Fruit fly (Drosophila melanogaster) whole organism, wandering third instar larva: ENCODE data around the gene Nup93-1.

ENCODE experiments used
- Abd-B ChIP-seq: fragments of >200 bp; optimal IDR thresholded peaks from 2 replicates; lab custom pipeline; 2017; ENCODE audit warnings: missing biosample characterization, missing genetic modification characterization
- CG32264 ChIP-seq: fragments of 200-800 bp; sonication (Bioruptor generic); optimal IDR thresholded peaks from 2 replicates; lab custom pipeline; 2016; ENCODE audit warnings: missing biosample characterization, missing genetic modification characterization
- CG9705 ChIP-seq: fragments of 200-800 bp; sonication (Bioruptor generic); optimal IDR thresholded peaks from 2 replicates; lab custom pipeline; 2018; ENCODE audit warnings: missing biosample characterization, mild to moderate bottlenecking, missing genetic modification characterization
- CrebA ChIP-seq: fragments of 200-800 bp; sonication (Bioruptor generic); optimal IDR thresholded peaks from 2 replicates; lab custom pipeline; 2016; ENCODE audit warnings: missing biosample characterization, mild to moderate bottlenecking, missing genetic modification characterization, borderline replicate concordance
- Dfd ChIP-seq: fragments of >200 bp; optimal IDR thresholded peaks from 2 replicates; lab custom pipeline; 2017; ENCODE audit warnings: missing biosample characterization, missing genetic modification characterization
- Dif ChIP-seq: fragments of 200-275, 200-300 bp; sonication (Bioruptor generic); optimal IDR thresholded peaks from 2 replicates; lab custom pipeline; 2018; ENCODE audit warnings: missing biosample characterization, missing genetic modification characterization; ENCODE audit not compliant: partially characterized antibody
- HLH106 ChIP-seq: fragments of 200-800 bp; optimal IDR thresholded peaks from 3 replicates; lab custom pipeline; 2019; ENCODE audit warnings: missing biosample characterization, mild to moderate bottlenecking, missing genetic modification characterization, moderate library complexity
- Hnf4 ChIP-seq: fragments of 200-800 bp; sonication (Bioruptor generic); optimal IDR thresholded peaks from 2 replicates; lab custom pipeline; 2016; ENCODE audit warnings: missing biosample characterization, mild to moderate bottlenecking, missing genetic modification characterization
- Hr83 ChIP-seq: fragments of 200-300 bp; sonication (Bioruptor generic); optimal IDR thresholded peaks from 2 replicates; lab custom pipeline; 2016; ENCODE audit warnings: missing biosample characterization, mild to moderate bottlenecking, missing genetic modification characterization, moderate library complexity; ENCODE audit not compliant: poor library complexity, severe bottlenecking
- Jra ChIP-seq: sonication (Bioruptor generic); optimal IDR thresholded peaks from 2 replicates; lab custom pipeline; 2016; ENCODE audit warnings: missing biosample characterization, missing genetic modification characterization
- Mio ChIP-seq: sonication (Bioruptor generic); optimal IDR thresholded peaks from 2 replicates; lab custom pipeline; 2016; ENCODE audit warnings: missing biosample characterization, missing genetic modification characterization
- Myc ChIP-seq: fragments of >200 bp; optimal IDR thresholded peaks from 2 replicates; lab custom pipeline; 2017
- N ChIP-seq: fragments of >200 bp; optimal IDR thresholded peaks from 2 replicates; lab custom pipeline; 2018; ENCODE audit warnings: missing biosample characterization, missing external identifiers, missing genetic modification characterization
- OdsH ChIP-seq: fragments of 200-800 bp; sonication (Bioruptor generic); optimal IDR thresholded peaks from 2 replicates; lab custom pipeline; 2016; ENCODE audit warnings: missing biosample characterization, mild to moderate bottlenecking, missing genetic modification characterization
- Rel ChIP-seq, 2 experiments: fragments of 200-800 bp; sonication (Bioruptor generic) in 1 of 2; optimal IDR thresholded peaks; 2 replicates in 1 of 2; 3 replicates in 1 of 2; lab custom pipeline; 2016 to 2019; ENCODE audit warnings: mild to moderate bottlenecking in 2 of 2, missing biosample characterization in 2 of 2, missing genetic modification characterization in 2 of 2, moderate library complexity in 1 of 2
- Sp1 ChIP-seq: fragments of 200-800 bp; sonication (Bioruptor generic); optimal IDR thresholded peaks from 3 replicates; lab custom pipeline; 2019; ENCODE audit warnings: missing biosample characterization, mild to moderate bottlenecking, missing genetic modification characterization, moderate library complexity
- Vsx2 ChIP-seq: fragments of 200-300, 225-300 bp; sonication (Bioruptor generic); optimal IDR thresholded peaks from 2 replicates; lab custom pipeline; 2018; ENCODE audit warnings: missing biosample characterization, missing genetic modification characterization; ENCODE audit not compliant: partially characterized antibody
- br ChIP-seq: fragments of 200-800 bp; sonication (Bioruptor generic); optimal IDR thresholded peaks from 2 replicates; lab custom pipeline; 2016; ENCODE audit warnings: missing biosample characterization, missing genetic modification characterization
- brk ChIP-seq: fragments of 200-800 bp; sonication (Bioruptor generic); optimal IDR thresholded peaks from 2 replicates; lab custom pipeline; 2016; ENCODE audit warnings: missing biosample characterization, mild to moderate bottlenecking, missing genetic modification characterization
- dl ChIP-seq, 2 experiments: fragments of 175-275, 200-275 bp in 1 of 2; fragments of 200-275 bp in 1 of 2; sonication (Bioruptor generic); optimal IDR thresholded peaks; lab custom pipeline; 2018; ENCODE audit warnings: mild to moderate bottlenecking in 2 of 2, missing biosample characterization in 2 of 2, missing genetic modification characterization in 2 of 2, moderate library complexity in 2 of 2; ENCODE audit not compliant: partially characterized antibody in 2 of 2, insufficient read depth in 1 of 2
- dmrt93B ChIP-seq: fragments of 200-800 bp; sonication (Bioruptor generic); optimal IDR thresholded peaks from 2 replicates; lab custom pipeline; 2018; ENCODE audit warnings: missing biosample characterization, mild to moderate bottlenecking, missing genetic modification characterization
- dsf ChIP-seq: sonication (Bioruptor generic); optimal IDR thresholded peaks from 2 replicates; lab custom pipeline; 2016; ENCODE audit warnings: missing biosample characterization, missing genetic modification characterization, borderline replicate concordance
- ey ChIP-seq: fragments of 200-800 bp; sonication (Bioruptor generic); optimal IDR thresholded peaks from 2 replicates; lab custom pipeline; 2016; ENCODE audit warnings: missing biosample characterization, missing genetic modification characterization
- foxo ChIP-seq, 2 experiments: fragments of 200-800 bp; sonication (Bioruptor generic); optimal IDR thresholded peaks; 2 replicates in 1 of 2; 3 replicates in 1 of 2; lab custom pipeline; 2016 to 2017; ENCODE audit warnings: missing biosample characterization in 2 of 2, missing genetic modification characterization in 2 of 2
- fru ChIP-seq: fragments of 200-800 bp; sonication (Bioruptor generic); optimal IDR thresholded peaks from 3 replicates; lab custom pipeline; 2016; ENCODE audit warnings: missing biosample characterization, mild to moderate bottlenecking, missing genetic modification characterization
- h ChIP-seq: fragments of 200-800 bp; sonication (Bioruptor generic); optimal IDR thresholded peaks from 3 replicates; lab custom pipeline; 2016; ENCODE audit warnings: missing biosample characterization, mild to moderate bottlenecking, missing genetic modification characterization
- jim ChIP-seq: fragments of 175-275, 200-325 bp; sonication (Bioruptor generic); optimal IDR thresholded peaks from 2 replicates; lab custom pipeline; 2016; ENCODE audit warnings: missing biosample characterization, mild to moderate bottlenecking, missing genetic modification characterization
- pan ChIP-seq: fragments of >200 bp; optimal IDR thresholded peaks from 2 replicates; lab custom pipeline; 2017
- psq ChIP-seq: fragments of 200-800 bp; sonication (Bioruptor generic); optimal IDR thresholded peaks from 3 replicates; lab custom pipeline; 2017; ENCODE audit warnings: missing biosample characterization, mild to moderate bottlenecking, missing genetic modification characterization, moderate library complexity
- rgr ChIP-seq: fragments of 200-800 bp; sonication (Bioruptor generic); optimal IDR thresholded peaks from 3 replicates; lab custom pipeline; 2016; ENCODE audit warnings: missing biosample characterization, mild to moderate bottlenecking, missing genetic modification characterization
- sage ChIP-seq: fragments of 200-800 bp; sonication (Bioruptor generic); optimal IDR thresholded peaks from 2 replicates; lab custom pipeline; 2016; ENCODE audit warnings: missing biosample characterization, mild to moderate bottlenecking, missing genetic modification characterization
- sv ChIP-seq: fragments of 200-800 bp; sonication (Bioruptor generic); optimal IDR thresholded peaks from 3 replicates; lab custom pipeline; 2016; ENCODE audit warnings: missing biosample characterization, missing genetic modification characterization
- tai ChIP-seq: sonication (Bioruptor generic); optimal IDR thresholded peaks from 2 replicates; lab custom pipeline; 2016; ENCODE audit warnings: missing biosample characterization, missing genetic modification characterization
- usp ChIP-seq: fragments of >200 bp; optimal IDR thresholded peaks from 2 replicates; lab custom pipeline; 2017; ENCODE audit warnings: missing biosample characterization, missing genetic modification characterization
- woc ChIP-seq: sonication (Bioruptor generic); optimal IDR thresholded peaks from 2 replicates; lab custom pipeline; 2016; ENCODE audit warnings: missing biosample characterization, mild to moderate bottlenecking, missing genetic modification characterization

Nup93-1 gene

DNA sequence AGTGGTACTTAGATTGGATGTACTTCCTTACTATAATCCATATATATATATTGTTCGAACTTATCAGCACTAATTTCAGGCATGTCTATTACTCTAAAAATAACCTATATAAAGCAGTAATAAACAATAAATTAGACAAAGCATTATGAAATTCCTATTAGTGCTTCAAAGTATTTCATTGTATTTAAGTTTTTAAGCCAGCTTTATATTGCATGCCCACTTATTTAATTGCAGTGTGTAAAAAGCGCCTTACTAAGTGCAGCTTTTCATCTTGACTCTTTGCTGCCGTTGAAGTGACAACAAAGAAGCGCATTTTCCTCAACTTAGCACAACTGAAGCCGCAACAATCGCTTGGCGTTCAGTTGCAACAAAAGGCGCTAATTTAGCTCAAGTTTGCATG is 3.8 kb upstream of the Nup93-1 start:
- TF ChIP-seq CG32264 (GFP tag; lab: Kevin White, UChicago) = no peak
- TF ChIP-seq CG9705 (GFP tag; lab: Kevin White, UChicago) = no peak
- TF ChIP-seq Hr83 (GFP tag; lab: Kevin White, UChicago) = no peak
- TF ChIP-seq Dif (GFP tag; lab: Kevin White, UChicago) = no peak
- TF ChIP-seq fru (GFP tag; lab: Kevin White, UChicago) = no peak
- no peak for TF ChIP-seq tai
- no peak for TF ChIP-seq Rel (GFP tag; optimal IDR thresholded peaks at IDR 0.05; lab: Kevin White, UChicago)
- no peak for TF ChIP-seq Rel (tag; optimal IDR thresholded peaks at IDR 0.05; lab: Kevin White, UChicago)
- no peak for TF ChIP-seq dl (GFP tag; optimal IDR thresholded peaks at IDR 0.05; lab: Kevin White, UChicago; ENCODE audit: insufficient read depth in 1 of 2, partially characterized antibody in 2 of 2)
- no peak for TF ChIP-seq CrebA (GFP tag; lab: Kevin White, UChicago)
- TF ChIP-seq Myc (lab: Kevin White, UChicago) = no peak
- no peak for TF ChIP-seq dsf
- no peak for TF ChIP-seq usp (GFP tag; lab: Kevin White, UChicago)
- TF ChIP-seq N (GFP tag; lab: Kevin White, UChicago) = no peak
- no peak for TF ChIP-seq Jra (GFP tag; lab: Kevin White, UChicago)
- TF ChIP-seq psq (GFP tag; lab: Kevin White, UChicago) = no peak
- no peak for TF ChIP-seq sv (GFP tag; lab: Kevin White, UChicago)
- no peak for TF ChIP-seq Dfd (GFP tag; lab: Kevin White, UChicago)
- no peak for TF ChIP-seq ey (GFP tag; lab: Kevin White, UChicago)
- TF ChIP-seq Hnf4 (GFP tag; lab: Kevin White, UChicago) = no peak

DNA sequence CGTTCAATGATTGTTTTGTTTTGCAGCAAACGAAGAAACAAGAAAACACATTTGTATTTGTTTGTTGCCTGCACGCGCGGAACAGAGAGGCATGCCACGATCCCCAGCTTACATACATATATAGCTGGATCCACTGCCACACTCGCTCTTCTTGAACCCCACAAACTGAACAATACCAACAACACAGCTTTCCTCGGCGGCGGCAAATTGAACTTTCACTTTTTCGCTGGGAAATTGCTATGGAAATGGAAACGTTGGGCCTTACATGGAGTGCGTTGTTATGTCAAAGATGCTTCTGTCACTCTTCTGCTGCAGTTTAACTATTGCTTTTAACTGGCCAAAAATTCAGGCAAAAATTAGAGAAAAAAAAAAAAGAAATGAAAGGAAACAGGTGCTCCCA is 2.9 kb upstream of the Nup93-1 start:
- TF ChIP-seq psq (GFP tag; lab: Kevin White, UChicago) = no peak
- TF ChIP-seq Vsx2 (GFP tag; lab: Kevin White, UChicago) = no peak
- TF ChIP-seq woc = no peak
- TF ChIP-seq pan (lab: Kevin White, UChicago) = no peak
- TF ChIP-seq Sp1 (GFP tag; lab: Kevin White, UChicago) = no peak
- no peak for TF ChIP-seq sv (GFP tag; lab: Kevin White, UChicago)
- no peak for TF ChIP-seq h (GFP tag; lab: Kevin White, UChicago)
- no peak for TF ChIP-seq br (GFP tag; lab: Kevin White, UChicago)
- TF ChIP-seq Dfd (GFP tag; lab: Kevin White, UChicago) = no peak
- TF ChIP-seq dmrt93B (GFP tag; lab: Kevin White, UChicago) = no peak

DNA sequence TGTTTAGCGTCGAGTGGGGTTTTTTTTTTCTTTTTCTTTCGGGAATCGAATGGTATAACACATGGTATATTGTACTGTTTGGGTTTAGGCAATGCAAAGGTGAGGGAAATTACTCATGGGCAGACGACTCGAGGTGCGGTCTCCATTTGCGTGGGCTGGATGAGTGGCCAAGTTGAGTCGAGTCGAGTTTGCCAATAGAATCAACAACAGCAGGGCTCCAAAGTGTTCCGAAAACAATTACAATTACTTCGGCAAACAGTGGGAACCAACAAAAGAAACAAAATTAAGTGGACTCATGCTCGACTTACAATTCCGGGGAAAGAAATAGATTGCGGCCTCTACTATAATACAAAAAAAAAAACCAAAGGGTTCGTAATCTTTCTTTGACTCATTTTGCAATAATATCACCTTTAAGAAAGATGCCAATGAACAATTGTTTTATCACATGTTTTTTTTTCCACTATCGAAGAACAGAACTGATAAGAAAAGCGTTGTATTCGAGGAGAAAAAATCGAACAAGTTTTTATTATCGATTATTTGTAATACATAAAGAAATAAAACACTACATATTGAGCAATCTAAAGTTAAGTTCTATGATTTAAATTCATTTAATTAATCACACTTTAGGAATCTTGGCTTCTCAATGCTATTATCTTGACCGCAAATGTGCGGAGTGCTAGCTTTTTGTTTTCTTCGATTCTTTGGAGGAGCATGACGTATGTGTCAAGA is 2.2 kb upstream of the Nup93-1 start:
- TF ChIP-seq sv (GFP tag; lab: Kevin White, UChicago) (peak; percentile 13), Dfd (GFP tag; lab: Kevin White, UChicago) (no peak), usp (GFP tag; lab: Kevin White, UChicago) (no peak), jim (GFP tag; lab: Kevin White, UChicago) (no peak)

DNA sequence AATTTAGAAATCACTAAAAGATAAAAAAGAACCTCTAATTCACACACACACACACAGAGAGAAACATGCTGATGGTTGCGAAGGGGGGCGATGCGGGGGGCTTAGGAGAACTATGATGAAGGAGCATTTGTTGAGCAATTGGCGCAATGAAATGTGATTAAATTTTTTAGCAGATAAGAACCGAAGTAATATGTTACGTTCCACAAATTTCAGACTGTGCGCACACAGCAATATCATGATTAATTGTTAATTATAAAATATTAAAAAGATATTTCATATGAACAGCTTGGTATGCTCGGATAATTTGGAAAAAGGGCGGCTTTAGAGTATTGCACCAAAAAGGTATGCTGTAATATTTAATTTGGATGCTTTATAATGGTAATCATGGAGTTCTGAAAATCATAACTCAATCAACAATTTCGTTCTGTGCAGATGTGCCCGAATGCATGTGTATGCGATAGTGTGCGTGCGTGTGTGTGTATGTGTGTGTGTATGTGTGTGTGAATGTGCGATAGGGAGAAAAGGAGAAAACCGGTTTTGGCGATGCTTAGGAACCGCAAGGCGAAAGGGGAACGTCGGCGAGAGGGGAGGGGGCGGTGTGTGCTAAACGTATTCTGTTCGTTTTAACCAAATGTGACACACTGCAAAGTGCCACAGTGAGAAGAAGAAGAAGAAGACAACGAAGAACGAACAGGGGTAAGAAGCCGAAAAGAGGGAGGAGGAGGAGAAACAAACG is 1.4 kb upstream of the Nup93-1 start:
- no peak for TF ChIP-seq Vsx2 (GFP tag; lab: Kevin White, UChicago)
- no peak for TF ChIP-seq pan (lab: Kevin White, UChicago)
- no peak for TF ChIP-seq OdsH
- peak; percentile 17 for TF ChIP-seq HLH106 (tag; lab: Kevin White, UChicago)
- TF ChIP-seq rgr = no peak
- no peak for TF ChIP-seq brk (GFP tag; lab: Kevin White, UChicago)
- TF ChIP-seq foxo (GFP tag; optimal IDR thresholded peaks at IDR 0.05; lab: Kevin White, UChicago) = peak in 1 of 2 experiments; percentile 37
- TF ChIP-seq woc = no peak
- TF ChIP-seq Sp1 (GFP tag; lab: Kevin White, UChicago) = peak; percentile 28
- no peak for TF ChIP-seq dmrt93B (GFP tag; lab: Kevin White, UChicago)
- no peak for TF ChIP-seq br (GFP tag; lab: Kevin White, UChicago)
- TF ChIP-seq dl (GFP tag; optimal IDR thresholded peaks at IDR 0.05; lab: Kevin White, UChicago; ENCODE audit: insufficient read depth in 1 of 2, partially characterized antibody in 2 of 2) = no peak
- TF ChIP-seq sv (GFP tag; lab: Kevin White, UChicago) = no peak
- no peak for TF ChIP-seq Rel (GFP tag; optimal IDR thresholded peaks at IDR 0.05; lab: Kevin White, UChicago)
- TF ChIP-seq Rel (tag; optimal IDR thresholded peaks at IDR 0.05; lab: Kevin White, UChicago) = no peak
- no peak for TF ChIP-seq ey (GFP tag; lab: Kevin White, UChicago)
- no peak for TF ChIP-seq sage
- TF ChIP-seq psq (GFP tag; lab: Kevin White, UChicago) = peak; percentile 84
- TF ChIP-seq fru (GFP tag; lab: Kevin White, UChicago) = peak; percentile 24
- TF ChIP-seq usp (GFP tag; lab: Kevin White, UChicago) = no peak
- TF ChIP-seq Dif (GFP tag; lab: Kevin White, UChicago) = no peak
- no peak for TF ChIP-seq jim (GFP tag; lab: Kevin White, UChicago)
- no peak for TF ChIP-seq Mio (GFP tag; lab: Kevin White, UChicago)
- no peak for TF ChIP-seq CrebA (GFP tag; lab: Kevin White, UChicago)
- no peak for TF ChIP-seq Hr83 (GFP tag; lab: Kevin White, UChicago)
- no peak for TF ChIP-seq CG32264 (GFP tag; lab: Kevin White, UChicago)
- peak; percentile 6 for TF ChIP-seq h (GFP tag; lab: Kevin White, UChicago)
- TF ChIP-seq tai = no peak
- no peak for TF ChIP-seq Hnf4 (GFP tag; lab: Kevin White, UChicago)
- no peak for TF ChIP-seq Abd-B (GFP tag; lab: Kevin White, UChicago)
- no peak for TF ChIP-seq Myc (lab: Kevin White, UChicago)
- no peak for TF ChIP-seq N (GFP tag; lab: Kevin White, UChicago)
- TF ChIP-seq dsf = no peak
